Fruit fly (Drosophila melanogaster): ENCODE measurements around the gene ca.

The ca gene

dm6 chr3R:29771645-29772089, 34.9 kb upstream of the ca start:
- TF ChIP-seq CG7101 (tag; optimal IDR thresholded peaks at IDR 0.05) (no peak), CG12768 (GFP tag; optimal IDR thresholded peaks at IDR 0.05) (no peak), Crg-1 (GFP tag; optimal IDR thresholded peaks at IDR 0.05) (no peak), CG14711 (tag; optimal IDR thresholded peaks at IDR 0.05) (no peak), Mnt (GFP tag; optimal IDR thresholded peaks at IDR 0.05) (peak; percentile 87), cnc (optimal IDR thresholded peaks at IDR 0.05) (no peak), CG1620 (GFP tag; optimal IDR thresholded peaks at IDR 0.05) (no peak), CG11617 (GFP tag; optimal IDR thresholded peaks at IDR 0.05) (no peak), Hr96 (GFP tag; optimal IDR thresholded peaks at IDR 0.05) (no peak), CG33017 (tag; optimal IDR thresholded peaks at IDR 0.05) (peak; percentile 20), cic (GFP tag; optimal IDR thresholded peaks at IDR 0.05) (peak; percentile 86)

DNA sequence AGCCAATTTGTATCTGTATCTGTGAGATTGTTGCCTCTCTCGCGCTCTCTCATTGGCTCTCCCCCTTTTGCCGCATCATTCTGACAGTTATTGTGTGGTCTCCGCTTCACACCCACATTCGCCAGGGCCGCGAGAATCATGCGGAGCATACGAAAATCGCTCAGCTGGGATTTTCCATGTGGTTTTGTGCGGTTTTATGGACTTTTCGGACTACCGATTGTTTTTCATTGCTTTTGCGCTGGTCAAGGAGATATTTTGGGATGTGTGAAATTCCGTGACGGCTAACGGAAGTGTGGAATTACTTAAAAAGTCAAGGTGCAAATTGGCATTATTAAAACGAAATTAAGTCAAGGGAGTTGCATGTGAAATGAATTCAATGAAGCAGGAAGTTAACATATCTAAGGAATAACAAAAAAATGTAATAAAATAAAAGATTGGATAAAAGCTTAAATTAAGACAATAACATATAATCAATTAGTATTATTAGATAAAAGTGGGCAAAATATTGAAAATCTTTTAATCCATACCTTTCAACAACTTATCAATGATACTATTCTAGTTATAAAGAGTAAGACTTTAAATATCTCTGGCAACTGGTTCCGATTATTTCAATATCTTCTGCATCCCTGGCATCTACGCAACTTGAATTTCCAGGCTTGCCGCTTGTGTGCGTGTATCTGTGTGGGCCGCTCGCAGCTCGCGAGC, 34.4 kb upstream of the ca start:
- TF ChIP-seq Hr96 (GFP tag; optimal IDR thresholded peaks at IDR 0.05) = peak; percentile 59
- no peak for TF ChIP-seq CG12768 (GFP tag; optimal IDR thresholded peaks at IDR 0.05)
- peak; percentile 16 for TF ChIP-seq tj (GFP tag; optimal IDR thresholded peaks at IDR 0.05)
- no peak for TF ChIP-seq Crg-1 (GFP tag; optimal IDR thresholded peaks at IDR 0.05)
- TF ChIP-seq cnc (optimal IDR thresholded peaks at IDR 0.05) = peak in 1 of 2 experiments; percentile 89
- TF ChIP-seq ovo (GFP tag; optimal IDR thresholded peaks at IDR 0.05) = peak; percentile 5
- no peak for TF ChIP-seq Mnt (GFP tag; optimal IDR thresholded peaks at IDR 0.05)
- no peak for TF ChIP-seq kay (GFP tag; ENCODE audit: borderline replicate concordance)
- peak; percentile 29 for TF ChIP-seq CG11617 (GFP tag; optimal IDR thresholded peaks at IDR 0.05)
- peak; percentile 19 for TF ChIP-seq toe (GFP tag; optimal IDR thresholded peaks at IDR 0.05)
- TF ChIP-seq CG5204 (GFP tag; optimal IDR thresholded peaks at IDR 0.05) = peak; percentile 36
- peak; percentile 50 for TF ChIP-seq CG7045 (GFP tag; optimal IDR thresholded peaks at IDR 0.05)
- TF ChIP-seq pad (GFP tag; optimal IDR thresholded peaks at IDR 0.05) = peak; percentile 46

DNA sequence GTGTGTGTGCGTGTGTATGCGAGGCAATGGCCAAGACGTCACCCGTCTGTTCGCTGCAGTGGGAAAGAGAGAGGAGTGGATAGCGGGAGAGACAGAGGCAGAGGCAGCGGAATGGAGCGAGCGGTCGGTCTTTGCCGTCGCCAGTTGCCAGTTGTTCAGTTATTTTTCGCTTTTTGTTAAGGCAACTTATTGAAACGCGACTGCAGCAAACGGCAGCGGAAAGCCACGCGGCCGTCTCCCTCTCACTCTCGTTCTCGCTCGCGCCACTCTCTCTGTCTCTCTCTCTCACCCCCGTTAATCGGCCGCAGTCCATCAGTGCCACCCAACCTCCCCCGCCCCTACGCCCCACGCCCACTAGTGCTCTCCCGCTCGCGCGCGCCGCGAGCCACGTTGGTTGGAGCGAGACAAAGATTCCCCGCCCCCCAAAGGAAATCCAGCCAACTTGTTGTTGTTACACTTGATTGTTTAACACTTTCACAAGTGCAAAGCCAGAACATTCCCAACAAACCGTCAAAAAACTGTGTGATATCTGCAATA, 33.7 kb upstream of the ca start:
- TF ChIP-seq cnc (optimal IDR thresholded peaks at IDR 0.05) = no peak
- no peak for TF ChIP-seq CG14711 (tag; optimal IDR thresholded peaks at IDR 0.05)
- TF ChIP-seq CG11617 (GFP tag; optimal IDR thresholded peaks at IDR 0.05) = no peak
- TF ChIP-seq CG7045 (GFP tag; optimal IDR thresholded peaks at IDR 0.05) = no peak
- peak; percentile 23 for TF ChIP-seq bab1 (GFP tag; optimal IDR thresholded peaks at IDR 0.05)
- TF ChIP-seq toe (GFP tag; optimal IDR thresholded peaks at IDR 0.05) = no peak
- TF ChIP-seq Crg-1 (GFP tag; optimal IDR thresholded peaks at IDR 0.05) = no peak
- peak; percentile 49 for TF ChIP-seq ovo (GFP tag; optimal IDR thresholded peaks at IDR 0.05)
- peak; percentile 5 for TF ChIP-seq CG7101 (tag; optimal IDR thresholded peaks at IDR 0.05)
- no peak for TF ChIP-seq Hr96 (GFP tag; optimal IDR thresholded peaks at IDR 0.05)
- peak; percentile 73 for TF ChIP-seq pad (GFP tag; optimal IDR thresholded peaks at IDR 0.05)
- peak; percentile 83 for TF ChIP-seq tj (GFP tag; optimal IDR thresholded peaks at IDR 0.05)
- TF ChIP-seq CG33017 (tag; optimal IDR thresholded peaks at IDR 0.05) = peak; percentile 50
- TF ChIP-seq Mnt (GFP tag; optimal IDR thresholded peaks at IDR 0.05) = peak; percentile 79
- TF ChIP-seq CG12768 (GFP tag; optimal IDR thresholded peaks at IDR 0.05) = peak; percentile 91
- TF ChIP-seq cic (GFP tag; optimal IDR thresholded peaks at IDR 0.05) = peak; percentile 88

dm6 chr3R:29773833-29774324, 32.7 kb upstream of the ca start:
- TF ChIP-seq CG7101 (tag; optimal IDR thresholded peaks at IDR 0.05) (peak; percentile 84), kay (GFP tag; ENCODE audit: borderline replicate concordance) (no peak), Mnt (GFP tag; optimal IDR thresholded peaks at IDR 0.05) (peak; percentile 34), CG11617 (GFP tag; optimal IDR thresholded peaks at IDR 0.05) (peak; percentile 88), CG14711 (tag; optimal IDR thresholded peaks at IDR 0.05) (peak; percentile 55), Hr96 (GFP tag; optimal IDR thresholded peaks at IDR 0.05) (peak; percentile 75), Crg-1 (GFP tag; optimal IDR thresholded peaks at IDR 0.05) (no peak), cic (GFP tag; optimal IDR thresholded peaks at IDR 0.05) (no peak), Clk (GFP tag; optimal IDR thresholded peaks at IDR 0.05) (peak; percentile 66), cnc (optimal IDR thresholded peaks at IDR 0.05) (peak in 1 of 2 experiments; percentile 8), pad (GFP tag; optimal IDR thresholded peaks at IDR 0.05) (peak; percentile 36), ovo (GFP tag; optimal IDR thresholded peaks at IDR 0.05) (peak; percentile 69), toe (GFP tag; optimal IDR thresholded peaks at IDR 0.05) (peak; percentile 87), CG7045 (GFP tag; optimal IDR thresholded peaks at IDR 0.05) (peak; percentile 86), CG12768 (GFP tag; optimal IDR thresholded peaks at IDR 0.05) (peak; percentile 83), bab1 (GFP tag; optimal IDR thresholded peaks at IDR 0.05) (peak; percentile 59), CG5204 (GFP tag; optimal IDR thresholded peaks at IDR 0.05) (peak; percentile 93), tj (GFP tag; optimal IDR thresholded peaks at IDR 0.05) (peak; percentile 63), CG33017 (tag; optimal IDR thresholded peaks at IDR 0.05) (peak; percentile 74), CG1620 (GFP tag; optimal IDR thresholded peaks at IDR 0.05) (peak; percentile 62)

- no peak for TF ChIP-seq toe (GFP tag; optimal IDR thresholded peaks at IDR 0.05)
- TF ChIP-seq tj (GFP tag; optimal IDR thresholded peaks at IDR 0.05) = no peak
- no peak for TF ChIP-seq bab1 (GFP tag; optimal IDR thresholded peaks at IDR 0.05)
- peak; percentile 58 for TF ChIP-seq cic (GFP tag; optimal IDR thresholded peaks at IDR 0.05)
- TF ChIP-seq Hr96 (GFP tag; optimal IDR thresholded peaks at IDR 0.05) = no peak
- TF ChIP-seq CG14711 (tag; optimal IDR thresholded peaks at IDR 0.05) = peak; percentile 68
- TF ChIP-seq Crg-1 (GFP tag; optimal IDR thresholded peaks at IDR 0.05) = peak; percentile 38
- TF ChIP-seq CG7045 (GFP tag; optimal IDR thresholded peaks at IDR 0.05) = no peak
- no peak for TF ChIP-seq CG1620 (GFP tag; optimal IDR thresholded peaks at IDR 0.05)
- TF ChIP-seq CG12768 (GFP tag; optimal IDR thresholded peaks at IDR 0.05) = peak; percentile 8
- TF ChIP-seq pad (GFP tag; optimal IDR thresholded peaks at IDR 0.05) = no peak
- no peak for TF ChIP-seq CG5204 (GFP tag; optimal IDR thresholded peaks at IDR 0.05)
- no peak for TF ChIP-seq CG7101 (tag; optimal IDR thresholded peaks at IDR 0.05)
- TF ChIP-seq CG11617 (GFP tag; optimal IDR thresholded peaks at IDR 0.05) = no peak
- TF ChIP-seq cnc (optimal IDR thresholded peaks at IDR 0.05) = no peak
- TF ChIP-seq Mnt (GFP tag; optimal IDR thresholded peaks at IDR 0.05) = peak; percentile 62
- TF ChIP-seq CG33017 (tag; optimal IDR thresholded peaks at IDR 0.05) = no peak
- no peak for TF ChIP-seq kay (GFP tag; ENCODE audit: borderline replicate concordance)
- TF ChIP-seq Clk (GFP tag; optimal IDR thresholded peaks at IDR 0.05) = no peak
- no peak for TF ChIP-seq ovo (GFP tag; optimal IDR thresholded peaks at IDR 0.05)
Observed at dm6 chr3R:29774360-29775193, 32.0 kb upstream of the ca start.

Measured in whole organism, adult.